Fruit fly (Drosophila melanogaster) Kc167 (cell line): Measurements from ENCODE around the gene CG10694.

ENCODE experiments used
- Myc ChIP-seq: fragments of >200 bp; optimal IDR thresholded peaks from 2 replicates; lab custom pipeline; 2017; ENCODE audit warnings: missing external identifiers
- Sin3A ChIP-seq: fragments of >200 bp; optimal IDR thresholded peaks from 2 replicates; lab custom pipeline; 2018; ENCODE audit warnings: missing external identifiers
- h ChIP-seq: fragments of >200 bp; optimal IDR thresholded peaks from 3 replicates; lab custom pipeline; 2018; ENCODE audit warnings: missing external identifiers
- insv ChIP-seq: fragments of >200 bp; optimal IDR thresholded peaks from 3 replicates; lab custom pipeline; 2018; ENCODE audit warnings: missing external identifiers
- psq ChIP-seq: fragments of >200 bp; optimal IDR thresholded peaks from 2 replicates; lab custom pipeline; 2017; ENCODE audit warnings: missing external identifiers

DNA sequence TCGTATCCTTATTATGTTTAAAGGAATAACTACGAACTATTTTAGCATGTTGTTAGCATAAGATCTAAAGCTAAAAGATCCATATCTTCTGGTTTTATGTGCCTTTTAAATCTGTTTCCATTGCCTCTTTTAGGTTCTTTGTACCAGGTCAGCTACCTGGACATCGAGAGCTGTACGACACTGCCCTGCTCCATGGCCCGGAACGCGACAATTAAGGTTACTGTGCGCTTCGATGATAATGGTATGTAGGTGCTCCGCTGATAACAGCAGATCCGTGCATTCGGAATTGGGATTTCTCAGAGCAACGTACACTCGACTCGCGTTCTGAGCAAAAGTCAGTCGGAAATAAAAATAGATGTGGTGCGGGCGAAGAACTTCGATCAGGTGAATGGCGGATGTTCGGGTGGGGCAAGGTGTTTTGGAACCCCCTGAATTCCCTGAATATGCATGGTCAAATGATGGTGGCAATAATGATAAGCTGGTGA is 32.5 kb downstream of the CG10694 start:
- TF ChIP-seq insv (lab: Kevin White, UChicago) (no peak), Myc (lab: Kevin White, UChicago) (no peak), Sin3A (lab: Kevin White, UChicago) (no peak), psq (lab: Kevin White, UChicago) (no peak), h (lab: Kevin White, UChicago) (no peak)
